Worm (Caenorhabditis elegans): ENCODE data around the gene nhx-6.

ce11 chrII:1676088-1676487 is 5.5 kb downstream of the nhx-6 start, which contains the start of gene fbxb-17:
- no peak for TF ChIP-seq hlh-1 (tag; optimal IDR thresholded peaks at IDR 0.05)
- no peak for TF ChIP-seq flh-1 (GFP tag; optimal IDR thresholded peaks at IDR 0.05)
- TF ChIP-seq nhr-28 (tag; optimal IDR thresholded peaks at IDR 0.05), result no peak
- TF ChIP-seq unc-39 (tag; optimal IDR thresholded peaks at IDR 0.05), result no peak
- TF ChIP-seq ces-1 (GFP tag; optimal IDR thresholded peaks at IDR 0.05), result no peak
- TF ChIP-seq lsy-2 (tag; optimal IDR thresholded peaks at IDR 0.05), result no peak
- TF ChIP-seq nhr-237 (tag; optimal IDR thresholded peaks at IDR 0.05), result no peak
- no peak for TF ChIP-seq ceh-39 (tag; optimal IDR thresholded peaks at IDR 0.05)
- no peak for TF ChIP-seq lin-13 (tag; optimal IDR thresholded peaks at IDR 0.05)
- TF ChIP-seq elt-3 (tag; optimal IDR thresholded peaks at IDR 0.05), result no peak
- no peak for TF ChIP-seq unc-62 (GFP tag; optimal IDR thresholded peaks at IDR 0.05)

All from whole organism, mixed stage, embryonic.